Worm (Caenorhabditis elegans): ENCODE measurements around the gene Y37H2A.11.

DNA sequence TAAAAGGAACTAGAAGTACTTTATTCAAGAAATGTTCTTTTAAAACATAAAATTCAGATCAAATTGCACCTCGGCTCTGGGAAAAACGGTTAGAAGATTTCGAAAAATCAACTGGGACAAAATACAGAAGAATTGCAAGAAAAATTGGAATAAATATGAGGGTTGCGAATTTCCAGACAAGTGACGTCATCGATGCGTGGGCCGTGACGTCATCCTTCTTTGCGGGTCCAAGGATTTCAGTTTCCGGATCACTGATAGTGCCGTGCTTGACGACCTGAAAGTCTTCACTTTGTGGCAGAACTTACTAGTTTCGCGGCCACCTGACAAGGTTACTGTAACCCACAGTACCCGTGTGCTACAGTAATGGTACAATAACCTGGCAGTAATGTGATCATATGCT, 22.2 kb downstream of the Y37H2A.11 start:
- TF ChIP-seq lin-13 (tag; optimal IDR thresholded peaks at IDR 0.05) (no peak), pha-4 (tag; optimal IDR thresholded peaks at IDR 0.05) (no peak), nhr-76 (tag; optimal IDR thresholded peaks at IDR 0.05) (no peak), ces-1 (GFP tag; optimal IDR thresholded peaks at IDR 0.05) (no peak), cnd-1 (tag; optimal IDR thresholded peaks at IDR 0.05) (no peak), snpc-4 (tag; optimal IDR thresholded peaks at IDR 0.05) (no peak), ceh-39 (tag; optimal IDR thresholded peaks at IDR 0.05) (no peak), mab-5 (tag; optimal IDR thresholded peaks at IDR 0.05) (no peak), nhr-2 (tag; optimal IDR thresholded peaks at IDR 0.05) (no peak)
